Worm (Caenorhabditis elegans) whole organism, young adult: ENCODE data around the gene AH9.4.

Experiments
- C06A6.2 ChIP-seq: fragments of 200-800 bp; sonication (Bioruptor generic); conservative IDR thresholded peaks from 2 replicates; pipeline ENCODE4 v1.3.6; 2022; ENCODE audit warnings: missing genetic modification characterization, missing compliant biosample characterization
- F22D6.2 ChIP-seq: sonication (generic microtip); optimal IDR thresholded peaks from 2 replicates; lab custom pipeline; 2016; ENCODE audit warnings: mild to moderate bottlenecking, missing genetic modification characterization, missing compliant biosample characterization
- F33H1.4 ChIP-seq: fragments of 200-800 bp; sonication (Bioruptor generic); IDR thresholded peaks from 2 replicates; pipeline ENCODE4 v1.3.6; 2022; ENCODE audit warnings: missing genetic modification reagents, missing genetic modification characterization, missing compliant biosample characterization
- F49E8.2 ChIP-seq: sonication (generic microtip); optimal IDR thresholded peaks from 3 replicates; lab custom pipeline; 2017; ENCODE audit warnings: missing genetic modification characterization, mild to moderate bottlenecking, missing compliant biosample characterization, antibody characterized with exemption, moderate library complexity; ENCODE audit not compliant: insufficient read depth
- T26A5.8 ChIP-seq: sonication (generic microtip); optimal IDR thresholded peaks from 2 replicates; lab custom pipeline; 2016; ENCODE audit warnings: missing genetic modification characterization, missing compliant biosample characterization
- Y56A3A.18 ChIP-seq: fragments of 200-800 bp; sonication (Bioruptor generic); IDR thresholded peaks from 2 replicates; pipeline ENCODE4 v1.3.6; 2022; ENCODE audit warnings: missing genetic modification reagents, missing genetic modification characterization, missing compliant biosample characterization
- ZK185.1 ChIP-seq: sonication (generic microtip); optimal IDR thresholded peaks from 2 replicates; lab custom pipeline; 2016; ENCODE audit warnings: mild to moderate bottlenecking, missing genetic modification characterization, missing compliant biosample characterization; ENCODE audit not compliant: poor library complexity, severe bottlenecking
- attf-3 ChIP-seq: fragments of 200-800 bp; sonication (Bioruptor generic); conservative IDR thresholded peaks from 2 replicates; pipeline ENCODE4 v1.3.6; 2022; ENCODE audit warnings: missing genetic modification reagents, missing genetic modification characterization, missing compliant biosample characterization
- attf-5 ChIP-seq: fragments of 200-800 bp; sonication (Bioruptor generic); optimal IDR thresholded peaks from 2 replicates; lab custom pipeline; 2018; ENCODE audit warnings: mild to moderate bottlenecking, missing genetic modification characterization, missing compliant biosample characterization
- cebp-1 ChIP-seq, 2 experiments: fragments of 200-800 bp in 1 of 2; sonication (Bioruptor generic) in 1 of 2; sonication (generic microtip) in 1 of 2; IDR thresholded peaks in 1 of 2; optimal IDR thresholded peaks in 1 of 2; 2 replicates each; pipeline versions ENCODE4 v1.3.6 to Lab custom; 2017 to 2022; ENCODE audit warnings: missing compliant biosample characterization in 2 of 2, missing genetic modification characterization in 2 of 2, mild to moderate bottlenecking in 1 of 2, missing genetic modification reagents in 1 of 2, moderate library complexity in 1 of 2
- ceh-100 ChIP-seq: fragments of 200-800 bp; sonication (Bioruptor generic); IDR thresholded peaks from 2 replicates; pipeline ENCODE4 v1.3.6; 2022; ENCODE audit warnings: missing genetic modification reagents, missing genetic modification characterization, missing compliant biosample characterization
- ceh-27 ChIP-seq: fragments of 200-800 bp; sonication (Bioruptor generic); optimal IDR thresholded peaks from 2 replicates; lab custom pipeline; 2018; ENCODE audit warnings: mild to moderate bottlenecking, missing genetic modification characterization, moderate library complexity, missing compliant biosample characterization
- ceh-91 ChIP-seq: fragments of 200-800 bp; sonication (Bioruptor generic); IDR thresholded peaks from 2 replicates; pipeline ENCODE4 v1.3.6; 2022; ENCODE audit warnings: missing genetic modification reagents, missing genetic modification characterization, missing compliant biosample characterization
- efl-1 ChIP-seq: fragments of 150-350 bp; optimal IDR thresholded peaks from 2 replicates; lab custom pipeline; 2014; ENCODE audit warnings: missing biosample characterization, missing genetic modification reagents, missing genetic modification characterization
- ekl-4 ChIP-seq: fragments of 200-800 bp; sonication (Bioruptor generic); IDR thresholded peaks from 2 replicates; pipeline ENCODE4 v1.3.6; 2022; ENCODE audit warnings: missing genetic modification reagents, missing genetic modification characterization, missing compliant biosample characterization
- gei-17 ChIP-seq: fragments of 200-800 bp; sonication (Bioruptor generic); optimal IDR thresholded peaks from 2 replicates; lab custom pipeline; 2018; ENCODE audit warnings: mild to moderate bottlenecking, missing genetic modification characterization, missing compliant biosample characterization
- hmg-1.2 ChIP-seq: fragments of 200-800 bp; sonication (Bioruptor generic); IDR thresholded peaks from 2 replicates; pipeline ENCODE4 v1.3.6; 2022; ENCODE audit warnings: missing genetic modification reagents, missing genetic modification characterization, missing compliant biosample characterization
- lin-26 ChIP-seq: fragments of 200-800 bp; sonication (Bioruptor generic); IDR thresholded peaks from 2 replicates; pipeline ENCODE4 v1.3.6; 2022; ENCODE audit warnings: missing genetic modification reagents, missing genetic modification characterization, missing compliant biosample characterization
- lin-35 ChIP-seq, 3 experiments: fragments of 150-350 bp in 2 of 3; sonication (generic microtip) in 1 of 3; optimal IDR thresholded peaks; 2 replicates each; lab custom pipeline; 2014 to 2018; ENCODE audit warnings: missing biosample characterization in 3 of 3, missing genetic modification characterization in 3 of 3, missing genetic modification reagents in 3 of 3
- lin-40 ChIP-seq: sonication (generic microtip); optimal IDR thresholded peaks from 2 replicates; lab custom pipeline; 2016; ENCODE audit warnings: missing genetic modification characterization, mild to moderate bottlenecking, missing compliant biosample characterization, missing genotype, missing genetic modification reagents
- madf-10 ChIP-seq: sonication (generic microtip); optimal IDR thresholded peaks from 2 replicates; lab custom pipeline; 2016; ENCODE audit warnings: mild to moderate bottlenecking, missing genetic modification characterization, missing compliant biosample characterization
- madf-6 ChIP-seq: fragments of 200-800 bp; sonication (Bioruptor generic); IDR thresholded peaks from 2 replicates; pipeline ENCODE4 v1.3.6; 2022; ENCODE audit warnings: missing genetic modification reagents, missing genetic modification characterization, missing compliant biosample characterization
- madf-8 ChIP-seq: fragments of 200-800 bp; sonication (Bioruptor generic); conservative IDR thresholded peaks from 2 replicates; pipeline ENCODE4 v1.3.6; 2022; ENCODE audit warnings: missing genetic modification reagents, missing genetic modification characterization, missing compliant biosample characterization
- mcd-1 ChIP-seq: fragments of 200-800 bp; sonication (Bioruptor generic); IDR thresholded peaks from 2 replicates; pipeline ENCODE4 v1.3.6; 2022; ENCODE audit warnings: missing genetic modification reagents, missing genetic modification characterization, missing compliant biosample characterization
- nhr-80 ChIP-seq: sonication (generic microtip); optimal IDR thresholded peaks from 2 replicates; lab custom pipeline; 2016; ENCODE audit warnings: missing genetic modification characterization, missing compliant biosample characterization
- pbrm-1 ChIP-seq: fragments of 200-800 bp; sonication (Bioruptor generic); IDR thresholded peaks from 2 replicates; pipeline ENCODE4 v1.3.6; 2022; ENCODE audit warnings: missing genetic modification reagents, missing genetic modification characterization, missing compliant biosample characterization
- pha-4 ChIP-seq: fragments of 150-350 bp; sonication (generic microtip); optimal IDR thresholded peaks from 2 replicates; lab custom pipeline; 2014; ENCODE audit warnings: missing biosample characterization, missing genetic modification reagents, missing genetic modification characterization
- rec-8 ChIP-seq, 2 experiments: sonication (generic microtip); optimal IDR thresholded peaks; 2 replicates each; lab custom pipeline; 2016; ENCODE audit warnings: mild to moderate bottlenecking in 2 of 2, missing genetic modification characterization in 2 of 2, missing genetic modification reagents in 2 of 2, missing genotype in 2 of 2, missing biosample characterization in 1 of 2, missing compliant biosample characterization in 1 of 2, moderate library complexity in 1 of 2
- rpc-1 ChIP-seq, 2 experiments: fragments of 150-350 bp in 1 of 2; sonication (generic microtip) in 1 of 2; optimal IDR thresholded peaks; 2 replicates each; lab custom pipeline; 2014 to 2018; ENCODE audit warnings: missing biosample characterization in 1 of 2, missing genetic modification characterization in 1 of 2, missing genetic modification reagents in 1 of 2, missing genotype in 1 of 2
- sdz-38 ChIP-seq: sonication (generic microtip); optimal IDR thresholded peaks from 2 replicates; lab custom pipeline; 2016; ENCODE audit warnings: missing genotype, missing genetic modification characterization, missing compliant biosample characterization
- snpc-4 ChIP-seq, 5 experiments: fragments of 150-350 bp in 1 of 5; sonication (generic microtip) in 4 of 5; optimal IDR thresholded peaks; 2 replicates each; lab custom pipeline; 2014 to 2018; ENCODE audit warnings: missing genetic modification characterization in 5 of 5, missing biosample characterization in 3 of 5, antibody characterized with exemption in 2 of 5, mild to moderate bottlenecking in 2 of 5, missing compliant biosample characterization in 2 of 5, missing genotype in 2 of 5, moderate library complexity in 2 of 5, missing genetic modification reagents in 1 of 5
- tbp1 ChIP-seq: fragments of 200-800 bp; sonication (Bioruptor generic); optimal IDR thresholded peaks from 2 replicates; lab custom pipeline; 2018; ENCODE audit warnings: mild to moderate bottlenecking, missing genetic modification characterization, missing compliant biosample characterization
- unc-62 ChIP-seq: fragments of 150-350 bp; optimal IDR thresholded peaks from 2 replicates; lab custom pipeline; 2014; ENCODE audit warnings: missing biosample characterization, missing genetic modification reagents, missing genetic modification characterization

AH9.4 gene

ce11 chrX:2237438-2237961, 36.6 kb downstream of the AH9.4 start, which contains the start of gene vha-15:
TSS of gene vha-15 (plus strand) at chrX:2237911.
- TF ChIP-seq attf-3 (GFP tag; lab: Robert Waterston, UW): no peak
- TF ChIP-seq madf-6 (GFP tag; lab: Robert Waterston, UW): 0 out of 2 replicates have a peak, but pooled peaks have one; percentile 14
- TF ChIP-seq unc-62 (GFP tag; lab: Kevin White, UChicago): peak; percentile 7
- TF ChIP-seq gei-17 (GFP tag; lab: Kevin White, UChicago): no peak
- peak; percentile 26 for TF ChIP-seq ZK185.1 (tag; lab: Kevin White, UChicago)
- no peak for TF ChIP-seq F22D6.2
- TF ChIP-seq ekl-4 (GFP tag; lab: Robert Waterston, UW): peak; percentile 47; the same call in 1 of the 2 replicates
- peak; percentile 63 for TF ChIP-seq F33H1.4 (GFP tag; lab: Robert Waterston, UW)
- TF ChIP-seq lin-35 (GFP tag; optimal IDR thresholded peaks at IDR 0.05; lab: Kevin White, UChicago): peak in 1 of 3 experiments; percentile 57
- peak; percentile 30 for TF ChIP-seq madf-10 (tag; lab: Kevin White, UChicago)
- no peak for TF ChIP-seq snpc-4 (GFP tag; optimal IDR thresholded peaks at IDR 0.05; lab: Kevin White, UChicago)
- TF ChIP-seq snpc-4 (tag; optimal IDR thresholded peaks at IDR 0.05; lab: Kevin White, UChicago): peak in 1 of 4 experiments; percentile 59
- no peak for TF ChIP-seq mcd-1
- TF ChIP-seq attf-5 (GFP tag; lab: Kevin White, UChicago): peak; percentile 58
- no peak for TF ChIP-seq F49E8.2
- TF ChIP-seq cebp-1 (GFP tag; IDR thresholded peaks at IDR 0.05; lab: Robert Waterston, UW): no peak
- peak; percentile 62 for TF ChIP-seq cebp-1 (tag; optimal IDR thresholded peaks at IDR 0.05; lab: Kevin White, UChicago)
- peak; percentile 72 for TF ChIP-seq lin-40 (tag; lab: Kevin White, UChicago)
- TF ChIP-seq pbrm-1 (GFP tag; lab: Robert Waterston, UW): peak; percentile 30; the same call in 1 of the 2 replicates
- TF ChIP-seq ceh-27 (GFP tag; lab: Kevin White, UChicago): peak; percentile 48
- TF ChIP-seq T26A5.8 (tag; lab: Kevin White, UChicago): no peak
- TF ChIP-seq hmg-1.2 (GFP tag; lab: Robert Waterston, UW): peak; percentile 82
- 0 out of 2 replicates have a peak, but pooled peaks have one; percentile 45 for TF ChIP-seq Y56A3A.18
- TF ChIP-seq nhr-80: peak; percentile 69
- TF ChIP-seq tbp1 (GFP tag; lab: Kevin White, UChicago): peak; percentile 7
- no peak for TF ChIP-seq ceh-100 (GFP tag; lab: Robert Waterston, UW)
- TF ChIP-seq madf-8 (GFP tag; lab: Robert Waterston, UW): no peak
- TF ChIP-seq C06A6.2 (GFP tag; lab: Robert Waterston, UW): no peak
- TF ChIP-seq pha-4 (tag; lab: Kevin White, UChicago): peak; percentile 39

ce11 chrX:2233929-2234328, 40.2 kb downstream of the AH9.4 start, which contains the start of gene T14F9.2:
TSS of gene T14F9.2 (plus strand) at chrX:2234324.
- no peak for TF ChIP-seq lin-26 (GFP tag; lab: Robert Waterston, UW)
- TF ChIP-seq C06A6.2 (GFP tag; lab: Robert Waterston, UW): no peak
- TF ChIP-seq efl-1 (GFP tag; lab: Kevin White, UChicago): peak; percentile 14
- peak; percentile 19 for TF ChIP-seq lin-40 (tag; lab: Kevin White, UChicago)
- TF ChIP-seq rpc-1 (optimal IDR thresholded peaks at IDR 0.05; lab: Kevin White, UChicago): no peak
- TF ChIP-seq rpc-1 (tag; optimal IDR thresholded peaks at IDR 0.05; lab: Kevin White, UChicago): no peak
- peak; percentile 42; the same call in 1 of the 2 replicates for TF ChIP-seq F33H1.4 (GFP tag; lab: Robert Waterston, UW)
- TF ChIP-seq hmg-1.2 (GFP tag; lab: Robert Waterston, UW): peak; percentile 84
- peak; percentile 11 for TF ChIP-seq nhr-80
- no peak for TF ChIP-seq ceh-91 (GFP tag; lab: Robert Waterston, UW)
- TF ChIP-seq sdz-38 (tag; lab: Kevin White, UChicago): no peak
- no peak for TF ChIP-seq rec-8 (tag; optimal IDR thresholded peaks at IDR 0.05; lab: Kevin White, UChicago)
